Fruit fly (Drosophila melanogaster): ENCODE measurements around the gene out.

- TF ChIP-seq usp (GFP tag; optimal IDR thresholded peaks at IDR 0.05) (no peak), EcR (GFP tag; optimal IDR thresholded peaks at IDR 0.05) (no peak), psq (optimal IDR thresholded peaks at IDR 0.05) (no peak), Dll (optimal IDR thresholded peaks at IDR 0.05) (no peak), pan (optimal IDR thresholded peaks at IDR 0.05) (no peak)
These were observed 2.9 kb upstream of the out start for dm6 chrX:19324576-19325353.
